Worm (Caenorhabditis elegans): ENCODE measurements around the gene F39F10.2.
A peak's percentile ranks its signal among the peaks of the same experiment; 100 is the strongest.

Gene F39F10.2

ce11 chrX:16894577-16894976 lies at the start of gene F39F10.2:
Gene F39F10.2, plus strand, starts transcription at chrX:16894877.
- no peak for TF ChIP-seq elt-3 (tag; optimal IDR thresholded peaks at IDR 0.05)
- no peak for TF ChIP-seq egl-5 (tag; optimal IDR thresholded peaks at IDR 0.05)

- TF ChIP-seq mdl-1 (tag; optimal IDR thresholded peaks at IDR 0.05) (no peak), egl-27 (tag; optimal IDR thresholded peaks at IDR 0.05) (no peak), ztf-11 (tag; optimal IDR thresholded peaks at IDR 0.05) (no peak), hmg-11 (tag; optimal IDR thresholded peaks at IDR 0.05) (no peak), nhr-11 (tag; optimal IDR thresholded peaks at IDR 0.05) (no peak), ceh-16 (tag; optimal IDR thresholded peaks at IDR 0.05) (no peak), pqm-1 (tag; optimal IDR thresholded peaks at IDR 0.05) (no peak), egl-5 (tag; optimal IDR thresholded peaks at IDR 0.05) (no peak), ZK546.5 (tag; optimal IDR thresholded peaks at IDR 0.05) (no peak), fos-1 (tag; optimal IDR thresholded peaks at IDR 0.05) (no peak), daf-12 (tag; optimal IDR thresholded peaks at IDR 0.05) (no peak)
Observed at ce11 chrX:16844924-16845323, 49.8 kb upstream of the F39F10.2 start, which contains the start of gene F41G4.8. Gene F41G4.8, minus strand, starts transcription at chrX:16845024.

ce11 chrX:16859956-16860446 lies 34.7 kb upstream of the F39F10.2 start, which contains the start of gene T20F7.3:
Gene T20F7.3, plus strand, starts transcription at chrX:16860396.
- no peak for TF ChIP-seq nhr-237 (tag; optimal IDR thresholded peaks at IDR 0.05)
- no peak for TF ChIP-seq ceh-82 (tag; optimal IDR thresholded peaks at IDR 0.05)
- TF ChIP-seq zag-1 (tag; optimal IDR thresholded peaks at IDR 0.05): no peak
- no peak for TF ChIP-seq mdl-1 (tag; optimal IDR thresholded peaks at IDR 0.05)
- TF ChIP-seq elt-2 (tag; optimal IDR thresholded peaks at IDR 0.05): peak; percentile 64

- TF ChIP-seq nhr-11 (tag; optimal IDR thresholded peaks at IDR 0.05): no peak
- no peak for TF ChIP-seq nhr-43 (tag; optimal IDR thresholded peaks at IDR 0.05; ENCODE audit: poor library complexity, severe bottlenecking)
- TF ChIP-seq elt-3 (tag; optimal IDR thresholded peaks at IDR 0.05): no peak
- TF ChIP-seq fos-1 (tag; optimal IDR thresholded peaks at IDR 0.05): no peak
- no peak for TF ChIP-seq egl-5 (tag; optimal IDR thresholded peaks at IDR 0.05)
- TF ChIP-seq nhr-28 (tag; optimal IDR thresholded peaks at IDR 0.05): no peak
- TF ChIP-seq elt-1 (tag; optimal IDR thresholded peaks at IDR 0.05): no peak
- TF ChIP-seq fkh-2 (tag; optimal IDR thresholded peaks at IDR 0.05): no peak
- no peak for TF ChIP-seq snpc-4 (tag; optimal IDR thresholded peaks at IDR 0.05)
- TF ChIP-seq eor-1 (tag; optimal IDR thresholded peaks at IDR 0.05): no peak
- TF ChIP-seq ama-1 (optimal IDR thresholded peaks at IDR 0.05): no peak
- no peak for TF ChIP-seq nhr-23 (tag; optimal IDR thresholded peaks at IDR 0.05)
- TF ChIP-seq ZK546.5 (tag; optimal IDR thresholded peaks at IDR 0.05): no peak
- TF ChIP-seq zag-1 (tag; optimal IDR thresholded peaks at IDR 0.05): no peak
- no peak for TF ChIP-seq elt-2 (tag; optimal IDR thresholded peaks at IDR 0.05)
- no peak for TF ChIP-seq nhr-237 (tag; optimal IDR thresholded peaks at IDR 0.05)
- no peak for TF ChIP-seq ztf-4 (tag; optimal IDR thresholded peaks at IDR 0.05)
- TF ChIP-seq sea-2 (GFP tag; optimal IDR thresholded peaks at IDR 0.05): no peak
Observed at ce11 chrX:16863320-16863719, 31.4 kb upstream of the F39F10.2 start.

ce11 chrX:16865016-16865415 lies 29.7 kb upstream of the F39F10.2 start:
- TF ChIP-seq pqm-1 (tag; optimal IDR thresholded peaks at IDR 0.05) (peak; percentile 10), aly-2 (tag; optimal IDR thresholded peaks at IDR 0.05) (no peak), elt-2 (tag; optimal IDR thresholded peaks at IDR 0.05) (peak; percentile 81)

- TF ChIP-seq ceh-28 (tag; optimal IDR thresholded peaks at IDR 0.05): no peak
Observed at ce11 chrX:16865675-16866074, 29.0 kb upstream of the F39F10.2 start.

- no peak for TF ChIP-seq ceh-28 (tag; optimal IDR thresholded peaks at IDR 0.05)
- TF ChIP-seq pha-4 (tag; optimal IDR thresholded peaks at IDR 0.05): peak; percentile 9
Observed at ce11 chrX:16868931-16869330, 25.7 kb upstream of the F39F10.2 start, which contains the start of gene aakg-2. Gene aakg-2, minus strand, starts transcription at chrX:16869031.

ce11 chrX:16871355-16871754 lies 23.3 kb upstream of the F39F10.2 start:
- TF ChIP-seq nhr-43 (tag; optimal IDR thresholded peaks at IDR 0.05; ENCODE audit: poor library complexity, severe bottlenecking) (peak; percentile 70), nhr-25 (tag; optimal IDR thresholded peaks at IDR 0.05) (no peak), nhr-23 (tag; optimal IDR thresholded peaks at IDR 0.05) (peak; percentile 27), hmg-11 (tag; optimal IDR thresholded peaks at IDR 0.05) (no peak), elt-2 (tag; optimal IDR thresholded peaks at IDR 0.05) (peak; percentile 32)

All from whole organism, L3 larva.